Fruit fly (Drosophila melanogaster): ENCODE results near the gene ss.

DNA sequence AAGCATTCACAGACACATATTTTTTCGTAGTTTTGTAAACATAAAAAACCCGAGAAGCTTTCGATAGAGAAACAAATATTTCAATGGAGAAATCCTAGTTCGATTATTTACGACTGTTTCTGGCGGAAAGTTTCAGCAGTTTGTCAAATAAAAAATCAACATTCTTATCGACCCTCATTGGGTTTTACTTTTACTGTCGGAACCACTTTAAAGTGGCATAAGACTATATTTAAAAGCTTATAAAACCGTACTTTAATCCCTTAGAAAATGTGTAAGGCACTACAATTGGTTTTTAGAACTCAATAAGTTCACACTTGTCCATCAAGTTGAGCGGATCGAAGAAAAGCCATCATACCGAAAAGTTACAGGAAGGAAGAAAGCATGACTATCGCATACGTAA lies 78.3 kb downstream of the ss start, which contains the start of gene CG17929:
- TF ChIP-seq ttk (optimal IDR thresholded peaks at IDR 0.05) (no peak), Sin3A (optimal IDR thresholded peaks at IDR 0.05) (no peak), Myc (optimal IDR thresholded peaks at IDR 0.05) (no peak)
